Fruit fly (Drosophila melanogaster) whole organism, embryonic: ENCODE measurements around the gene Nagk.

ENCODE experiments used
- CG10366 ChIP-seq: fragments of 200-800 bp; sonication (Bioruptor generic); IDR thresholded peaks from 2 replicates; pipeline ENCODE4 v1.3.6; 2022; ENCODE audit warnings: missing biosample characterization, missing genetic modification characterization
- CG11247 ChIP-seq: fragments of 200-800 bp; sonication (Bioruptor generic); IDR thresholded peaks from 2 replicates; pipeline ENCODE4 v1.3.6; 2022; ENCODE audit warnings: missing biosample characterization, missing genetic modification characterization
- CG12071 ChIP-seq: fragments of 200-800 bp; sonication (Bioruptor generic); optimal IDR thresholded peaks from 3 replicates; lab custom pipeline; 2018; ENCODE audit warnings: missing biosample characterization, mild to moderate bottlenecking, missing genetic modification characterization
- CG12942 ChIP-seq: fragments of 200-800 bp; sonication (Bioruptor generic); optimal IDR thresholded peaks from 3 replicates; lab custom pipeline; 2016; ENCODE audit warnings: missing biosample characterization, missing genetic modification characterization
- CG14441 ChIP-seq: fragments of 200-800 bp; sonication (Bioruptor generic); IDR thresholded peaks from 2 replicates; pipeline ENCODE4 v1.3.6; 2022; ENCODE audit warnings: missing biosample characterization, missing genetic modification characterization
- CG15073 ChIP-seq: fragments of 200-800 bp; sonication (Bioruptor generic); optimal IDR thresholded peaks from 2 replicates; lab custom pipeline; 2016; ENCODE audit warnings: missing biosample characterization, missing genetic modification characterization
- CG17186 ChIP-seq: fragments of 200-800 bp; sonication (Bioruptor generic); optimal IDR thresholded peaks from 3 replicates; lab custom pipeline; 2017; ENCODE audit warnings: missing biosample characterization, missing genetic modification reagents, missing genetic modification characterization
- CG1792 ChIP-seq: fragments of 200-800 bp; sonication (Bioruptor generic); optimal IDR thresholded peaks from 2 replicates; lab custom pipeline; 2016; ENCODE audit warnings: missing biosample characterization, missing genetic modification characterization
- CG3838 ChIP-seq: fragments of 200-800 bp; sonication (Bioruptor generic); optimal IDR thresholded peaks from 3 replicates; lab custom pipeline; 2016; ENCODE audit warnings: missing biosample characterization, missing genetic modification characterization
- CG4617 ChIP-seq: fragments of 200-800 bp; sonication (Bioruptor generic); optimal IDR thresholded peaks from 3 replicates; lab custom pipeline; 2016; ENCODE audit warnings: missing biosample characterization, missing genetic modification characterization, borderline replicate concordance
- CG6765 ChIP-seq: fragments of 200-800 bp; sonication (Bioruptor generic); optimal IDR thresholded peaks from 3 replicates; lab custom pipeline; 2017; ENCODE audit warnings: missing biosample characterization, mild to moderate bottlenecking, missing genetic modification characterization
- CG6813 ChIP-seq: fragments of 200-800 bp; sonication (Bioruptor generic); optimal IDR thresholded peaks from 2 replicates; lab custom pipeline; 2017; ENCODE audit warnings: missing biosample characterization, missing genetic modification characterization, mild to moderate bottlenecking, moderate library complexity, missing genetic modification reagents
- CG8388 ChIP-seq: fragments of 200-800 bp; sonication (Bioruptor generic); optimal IDR thresholded peaks from 2 replicates; lab custom pipeline; 2019; ENCODE audit warnings: missing biosample characterization, mild to moderate bottlenecking, missing genetic modification characterization, moderate library complexity
- CkIIα-i1 ChIP-seq: fragments of 200-800 bp; sonication (Bioruptor generic); IDR thresholded peaks from 2 replicates; pipeline ENCODE4 v1.3.6; 2022; ENCODE audit warnings: missing biosample characterization, missing genetic modification characterization
- Dad ChIP-seq: fragments of 200-800 bp; sonication (Bioruptor generic); optimal IDR thresholded peaks from 3 replicates; lab custom pipeline; 2016; ENCODE audit warnings: missing biosample characterization, missing genetic modification characterization
- E2f1 ChIP-seq: fragments of 200-800 bp; sonication (Bioruptor generic); IDR thresholded peaks from 2 replicates; pipeline ENCODE4 v1.3.6; 2022; ENCODE audit warnings: missing biosample characterization, missing genetic modification characterization
- E2f2 ChIP-seq: fragments of 200-800 bp; sonication (Bioruptor generic); IDR thresholded peaks from 2 replicates; pipeline ENCODE4 v1.3.6; 2022; ENCODE audit warnings: missing biosample characterization, missing genetic modification characterization
- ERR ChIP-seq: fragments of 200-800 bp; sonication (Bioruptor generic); optimal IDR thresholded peaks from 2 replicates; lab custom pipeline; 2016; ENCODE audit warnings: missing biosample characterization, missing genetic modification characterization
- Ets65A ChIP-seq: fragments of 200-800 bp; sonication (Bioruptor generic); peaks from one replicate; lab custom pipeline; 2016; ENCODE audit warnings: missing biosample characterization, missing genetic modification characterization
- Gug ChIP-seq: fragments of 200-800 bp; sonication (Bioruptor generic); IDR thresholded peaks from 4 replicates; pipeline ENCODE4 v1.3.6; 2022; ENCODE audit warnings: missing biosample characterization, missing genetic modification characterization
- HLH3B ChIP-seq: fragments of 200-800 bp; sonication (Bioruptor generic); IDR thresholded peaks from 2 replicates; pipeline ENCODE4 v1.3.6; 2022; ENCODE audit warnings: missing biosample characterization, missing genetic modification characterization
- HLH4C ChIP-seq: fragments of 200-800 bp; sonication (Bioruptor generic); IDR thresholded peaks from 3 replicates; pipeline ENCODE4 v1.3.6; 2022; ENCODE audit warnings: missing biosample characterization, missing genetic modification characterization; ENCODE audit not compliant: partially characterized antibody
- Hand ChIP-seq: fragments of 200-800 bp; sonication (Bioruptor generic); optimal IDR thresholded peaks from 2 replicates; lab custom pipeline; 2017; ENCODE audit warnings: mild to moderate bottlenecking, missing biosample characterization, missing genetic modification reagents, missing genetic modification characterization
- Hey ChIP-seq: fragments of 200-800 bp; sonication (Bioruptor generic); optimal IDR thresholded peaks from 3 replicates; lab custom pipeline; 2018; ENCODE audit warnings: missing biosample characterization, mild to moderate bottlenecking, missing genetic modification characterization
- HmgZ ChIP-seq: fragments of 200-800 bp; sonication (Bioruptor generic); optimal IDR thresholded peaks from 2 replicates; lab custom pipeline; 2018; ENCODE audit warnings: missing biosample characterization, mild to moderate bottlenecking, missing genetic modification characterization
- Meics ChIP-seq: fragments of 200-800 bp; sonication (Bioruptor generic); optimal IDR thresholded peaks from 2 replicates; lab custom pipeline; 2017; ENCODE audit warnings: missing biosample characterization, mild to moderate bottlenecking, missing genetic modification characterization
- NC2β ChIP-seq: fragments of 200-800 bp; sonication (Bioruptor generic); optimal IDR thresholded peaks from 2 replicates; lab custom pipeline; 2016; ENCODE audit warnings: missing biosample characterization, missing genetic modification characterization
- Nf-YA ChIP-seq: fragments of 200-800 bp; sonication (Bioruptor generic); IDR thresholded peaks from 2 replicates; pipeline ENCODE4 v1.3.6; 2022; ENCODE audit warnings: missing biosample characterization, missing genetic modification characterization
- PHDP ChIP-seq: fragments of 200-800 bp; sonication (Bioruptor generic); optimal IDR thresholded peaks from 3 replicates; lab custom pipeline; 2018; ENCODE audit warnings: missing biosample characterization, mild to moderate bottlenecking, missing genetic modification characterization, moderate library complexity
- Ravus ChIP-seq: fragments of 200-800 bp; sonication (Bioruptor generic); IDR thresholded peaks from 2 replicates; pipeline ENCODE4 v1.3.6; 2022; ENCODE audit warnings: missing biosample characterization, missing genetic modification characterization
- az2 ChIP-seq: fragments of 200-800 bp; sonication (Bioruptor generic); optimal IDR thresholded peaks from 3 replicates; lab custom pipeline; 2016; ENCODE audit warnings: missing biosample characterization, missing genetic modification characterization
- bowl ChIP-seq: fragments of 200-800 bp; sonication (Bioruptor generic); IDR thresholded peaks from 2 replicates; pipeline ENCODE4 v1.3.6; 2022; ENCODE audit warnings: missing biosample characterization, missing genetic modification characterization
- cad ChIP-seq: fragments of >200 bp; optimal IDR thresholded peaks from 2 replicates; lab custom pipeline; 2017; ENCODE audit warnings: missing biosample characterization, missing genetic modification characterization
- crol ChIP-seq: fragments of 200-800 bp; sonication (Bioruptor generic); IDR thresholded peaks from 2 replicates; pipeline ENCODE4 v1.3.6; 2022; ENCODE audit warnings: missing biosample characterization, missing genetic modification characterization
- fd102C ChIP-seq: fragments of 200-800 bp; sonication (Bioruptor generic); optimal IDR thresholded peaks from 2 replicates; lab custom pipeline; 2018; ENCODE audit warnings: missing biosample characterization, mild to moderate bottlenecking, missing genetic modification characterization, moderate library complexity
- hkb ChIP-seq, 2 experiments: fragments of 200-800 bp in 1 of 2; fragments of >200 bp in 1 of 2; sonication (Bioruptor generic) in 1 of 2; IDR thresholded peaks in 1 of 2; optimal IDR thresholded peaks in 1 of 2; 2 replicates each; pipeline versions ENCODE4 v1.3.6 to Lab custom; 2017 to 2022; ENCODE audit warnings: missing biosample characterization in 1 of 2, missing genetic modification characterization in 1 of 2
- insv ChIP-seq, 2 experiments: fragments of 200-800 bp; sonication (Bioruptor generic); optimal IDR thresholded peaks; 3 replicates each; lab custom pipeline; 2016 to 2018; ENCODE audit warnings: missing biosample characterization in 2 of 2, missing genetic modification characterization in 2 of 2
- ken ChIP-seq: fragments of 200-800 bp; sonication (Bioruptor generic); IDR thresholded peaks from 3 replicates; pipeline ENCODE4 v1.3.6; 2022; ENCODE audit warnings: missing biosample characterization, missing genetic modification characterization
- knrl ChIP-seq: fragments of 200-800 bp; sonication (Bioruptor generic); IDR thresholded peaks from 3 replicates; pipeline ENCODE4 v1.3.6; 2022; ENCODE audit warnings: missing biosample characterization, missing genetic modification characterization; ENCODE audit not compliant: partially characterized antibody
- luna ChIP-seq: fragments of 200-800 bp; sonication (Bioruptor generic); optimal IDR thresholded peaks from 2 replicates; lab custom pipeline; 2016; ENCODE audit warnings: missing biosample characterization, missing genetic modification characterization
- nerfin-2 ChIP-seq: fragments of 200-800 bp; sonication (Bioruptor generic); IDR thresholded peaks from 2 replicates; pipeline ENCODE4 v1.3.6; 2022; ENCODE audit warnings: missing biosample characterization, missing genetic modification characterization; ENCODE audit not compliant: partially characterized antibody
- onecut ChIP-seq: fragments of 200-800 bp; sonication (Bioruptor generic); IDR thresholded peaks from 2 replicates; pipeline ENCODE4 v1.3.6; 2022; ENCODE audit warnings: missing biosample characterization, missing genetic modification characterization
- pum ChIP-seq: fragments of 200-800 bp; sonication (Bioruptor generic); optimal IDR thresholded peaks from 2 replicates; lab custom pipeline; 2016; ENCODE audit warnings: missing biosample characterization, missing genetic modification characterization
- pzg ChIP-seq: fragments of 200-800 bp; sonication (Bioruptor generic); optimal IDR thresholded peaks from 3 replicates; lab custom pipeline; 2018; ENCODE audit warnings: missing biosample characterization, mild to moderate bottlenecking, missing genetic modification characterization, moderate library complexity
- repo ChIP-seq: fragments of 200-800 bp; sonication (Bioruptor generic); optimal IDR thresholded peaks from 2 replicates; lab custom pipeline; 2016; ENCODE audit warnings: missing biosample characterization, missing genetic modification characterization
- sens ChIP-seq: fragments of 200-800 bp; sonication (Bioruptor generic); peaks from one replicate; lab custom pipeline; 2016; ENCODE audit warnings: missing biosample characterization, missing genetic modification characterization
- sisA ChIP-seq: fragments of 200-800 bp; sonication (Bioruptor generic); IDR thresholded peaks from 2 replicates; pipeline ENCODE4 v1.3.6; 2022; ENCODE audit warnings: missing biosample characterization, missing genetic modification characterization
- sna ChIP-seq: fragments of 200-800 bp; sonication (Bioruptor generic); IDR thresholded peaks from 2 replicates; pipeline ENCODE4 v1.3.6; 2022; ENCODE audit warnings: missing biosample characterization, missing genetic modification characterization; ENCODE audit not compliant: partially characterized antibody
- sr ChIP-seq: fragments of 200-800 bp; sonication (Bioruptor generic); IDR thresholded peaks from 3 replicates; pipeline ENCODE4 v1.3.6; 2022; ENCODE audit warnings: missing biosample characterization, missing genetic modification characterization
- wek ChIP-seq: fragments of 200-800 bp; sonication (Bioruptor generic); optimal IDR thresholded peaks from 3 replicates; lab custom pipeline; 2018; ENCODE audit warnings: missing biosample characterization, mild to moderate bottlenecking, missing genetic modification characterization, moderate library complexity
- zf30C ChIP-seq: fragments of 200-800 bp; sonication (Bioruptor generic); optimal IDR thresholded peaks from 3 replicates; lab custom pipeline; 2018; ENCODE audit warnings: missing biosample characterization, mild to moderate bottlenecking, missing genetic modification characterization
- zfh1 ChIP-seq: fragments of 200-800 bp; sonication (Bioruptor generic); IDR thresholded peaks from 3 replicates; pipeline ENCODE4 v1.3.6; 2022; ENCODE audit warnings: missing biosample characterization, missing genetic modification characterization

Gene Nagk

dm6 chr3R:15347822-15348221, 4.8 kb upstream of the Nagk start, which contains the start of the genes CG42726 and CG42727 (continued):
- TF ChIP-seq sisA (GFP tag; lab: Robert Waterston, UW), result peak; percentile 30
- TF ChIP-seq Dad, result no peak
- no peak for TF ChIP-seq Gug (GFP tag; lab: Robert Waterston, UW)
- TF ChIP-seq CG1792 (GFP tag; lab: Kevin White, UChicago), result no peak
- TF ChIP-seq cad (GFP tag; lab: Kevin White, UChicago), result no peak
- TF ChIP-seq E2f1 (GFP tag; lab: Robert Waterston, UW), result 0 out of 2 replicates have a peak, but pooled peaks have one; percentile 13
- TF ChIP-seq pum, result no peak
- no peak for TF ChIP-seq repo
- TF ChIP-seq zf30C, result peak; percentile 96
- TF ChIP-seq ken (GFP tag; lab: Robert Waterston, UW), result peak; percentile 43; the same call in 1 of the 3 replicates
- peak; percentile 2 for TF ChIP-seq az2 (GFP tag; lab: Kevin White, UChicago)
- no peak for TF ChIP-seq insv (GFP tag; optimal IDR thresholded peaks at IDR 0.05; lab: Kevin White, UChicago)
- TF ChIP-seq CkIIα-i1 (GFP tag; lab: Robert Waterston, UW), result no peak
- TF ChIP-seq CG3838 (GFP tag; lab: Kevin White, UChicago), result peak; percentile 2
- peak; percentile 16; the same call in 1 of the 2 replicates for TF ChIP-seq E2f2 (GFP tag; lab: Robert Waterston, UW)
- no peak for TF ChIP-seq hkb (optimal IDR thresholded peaks at IDR 0.05; lab: Kevin White, UChicago)
- TF ChIP-seq hkb (GFP tag; IDR thresholded peaks at IDR 0.05; lab: Robert Waterston, UW), result 0 out of 2 replicates have a peak, but pooled peaks have one; percentile 40
- TF ChIP-seq Hand (GFP tag; lab: Kevin White, UChicago), result no peak
- no peak for TF ChIP-seq CG12071 (GFP tag; lab: Kevin White, UChicago)
- TF ChIP-seq CG6765 (GFP tag; lab: Kevin White, UChicago), result no peak
- no peak for TF ChIP-seq ERR (GFP tag; lab: Kevin White, UChicago)
- no peak for TF ChIP-seq nerfin-2 (GFP tag; lab: Robert Waterston, UW)
- TF ChIP-seq CG10366 (GFP tag; lab: Robert Waterston, UW), result peak; percentile 40; the same call in 1 of the 2 replicates
- no peak for TF ChIP-seq Ets65A
- TF ChIP-seq PHDP (tag; lab: Kevin White, UChicago), result peak; percentile 48
- TF ChIP-seq sr (GFP tag; lab: Robert Waterston, UW), result no peak
- no peak for TF ChIP-seq zfh1 (GFP tag; lab: Robert Waterston, UW)
- no peak for TF ChIP-seq CG12942 (GFP tag; lab: Kevin White, UChicago)
- no peak for TF ChIP-seq CG6813 (GFP tag; lab: Kevin White, UChicago)
- TF ChIP-seq CG17186 (GFP tag; lab: Kevin White, UChicago), result no peak
- TF ChIP-seq sens (GFP tag; lab: Kevin White, UChicago), result peak; percentile 58
- peak; percentile 23 for TF ChIP-seq HmgZ (tag; lab: Kevin White, UChicago)
- no peak for TF ChIP-seq luna (GFP tag; lab: Kevin White, UChicago)
- TF ChIP-seq Ravus, result no peak
- TF ChIP-seq HLH3B (GFP tag; lab: Robert Waterston, UW), result no peak
- TF ChIP-seq NC2β (GFP tag; lab: Kevin White, UChicago), result no peak
- no peak for TF ChIP-seq wek (GFP tag; lab: Kevin White, UChicago)
- TF ChIP-seq Meics (GFP tag; lab: Kevin White, UChicago), result peak; percentile 11
- TF ChIP-seq knrl (GFP tag; lab: Robert Waterston, UW), result no peak
- peak; percentile 33 for TF ChIP-seq pzg
- no peak for TF ChIP-seq fd102C (GFP tag; lab: Kevin White, UChicago)
- TF ChIP-seq onecut (GFP tag; lab: Robert Waterston, UW), result no peak
- no peak for TF ChIP-seq Hey
- no peak for TF ChIP-seq CG11247 (GFP tag; lab: Robert Waterston, UW)
- TF ChIP-seq Nf-YA (GFP tag; lab: Robert Waterston, UW), result no peak
- TF ChIP-seq bowl (GFP tag; lab: Robert Waterston, UW), result no peak
- peak; percentile 61 for TF ChIP-seq CG4617 (GFP tag; lab: Kevin White, UChicago)
- no peak for TF ChIP-seq sna
- TF ChIP-seq HLH4C (GFP tag; lab: Robert Waterston, UW), result no peak
- TF ChIP-seq crol, result no peak
- no peak for TF ChIP-seq CG15073
- peak; percentile 2 for TF ChIP-seq CG8388 (GFP tag; lab: Kevin White, UChicago)
- 0 out of 2 replicates have a peak, but pooled peaks have one; percentile 26 for TF ChIP-seq CG14441 (GFP tag; lab: Robert Waterston, UW)
